Worm (Caenorhabditis elegans) whole organism, young adult: Measurements from ENCODE around the gene C46C11.3.

Experiments
- B0019.2 ChIP-seq: fragments of 200-800 bp; sonication (Bioruptor generic); conservative IDR thresholded peaks from 2 replicates; pipeline ENCODE4 v1.3.6; 2022; ENCODE audit warnings: missing genetic modification reagents, missing genetic modification characterization, missing compliant biosample characterization
- F55B11.4 ChIP-seq: sonication (generic microtip); optimal IDR thresholded peaks from 2 replicates; lab custom pipeline; 2016; ENCODE audit warnings: missing compliant biosample characterization, missing genetic modification characterization, borderline replicate concordance; ENCODE audit not compliant: insufficient read depth
- K12H6.12 ChIP-seq: fragments of 200-800 bp; sonication (Bioruptor generic); optimal IDR thresholded peaks from 2 replicates; lab custom pipeline; 2018; ENCODE audit warnings: mild to moderate bottlenecking, missing genetic modification characterization, missing compliant biosample characterization
- T26A5.8 ChIP-seq: sonication (generic microtip); optimal IDR thresholded peaks from 2 replicates; lab custom pipeline; 2016; ENCODE audit warnings: missing genetic modification characterization, missing compliant biosample characterization
- ZK185.1 ChIP-seq: sonication (generic microtip); optimal IDR thresholded peaks from 2 replicates; lab custom pipeline; 2016; ENCODE audit warnings: mild to moderate bottlenecking, missing genetic modification characterization, missing compliant biosample characterization; ENCODE audit not compliant: poor library complexity, severe bottlenecking
- atf-7 ChIP-seq: sonication (generic microtip); optimal IDR thresholded peaks from 2 replicates; lab custom pipeline; 2017; ENCODE audit warnings: mild to moderate bottlenecking, missing genetic modification characterization, missing compliant biosample characterization
- attf-5 ChIP-seq: fragments of 200-800 bp; sonication (Bioruptor generic); optimal IDR thresholded peaks from 2 replicates; lab custom pipeline; 2018; ENCODE audit warnings: mild to moderate bottlenecking, missing genetic modification characterization, missing compliant biosample characterization
- cebp-1 ChIP-seq, 2 experiments: fragments of 200-800 bp in 1 of 2; sonication (Bioruptor generic) in 1 of 2; sonication (generic microtip) in 1 of 2; IDR thresholded peaks in 1 of 2; optimal IDR thresholded peaks in 1 of 2; 2 replicates each; pipeline versions ENCODE4 v1.3.6 to Lab custom; 2017 to 2022; ENCODE audit warnings: missing compliant biosample characterization in 2 of 2, missing genetic modification characterization in 2 of 2, mild to moderate bottlenecking in 1 of 2, missing genetic modification reagents in 1 of 2, moderate library complexity in 1 of 2
- ceh-27 ChIP-seq: fragments of 200-800 bp; sonication (Bioruptor generic); optimal IDR thresholded peaks from 2 replicates; lab custom pipeline; 2018; ENCODE audit warnings: mild to moderate bottlenecking, missing genetic modification characterization, moderate library complexity, missing compliant biosample characterization
- dox-1 ChIP-seq: fragments of 200-800 bp; sonication (Bioruptor generic); IDR thresholded peaks from 2 replicates; pipeline ENCODE4 v1.3.6; 2022; ENCODE audit warnings: missing genetic modification reagents, missing genetic modification characterization, missing compliant biosample characterization
- dpl-1 ChIP-seq: fragments of 150-350 bp; optimal IDR thresholded peaks from 2 replicates; lab custom pipeline; 2014; ENCODE audit warnings: missing biosample characterization, missing genetic modification reagents, missing genetic modification characterization
- ekl-4 ChIP-seq: fragments of 200-800 bp; sonication (Bioruptor generic); IDR thresholded peaks from 2 replicates; pipeline ENCODE4 v1.3.6; 2022; ENCODE audit warnings: missing genetic modification reagents, missing genetic modification characterization, missing compliant biosample characterization
- him-1 ChIP-seq: sonication (generic microtip); optimal IDR thresholded peaks from 2 replicates; lab custom pipeline; 2016; ENCODE audit warnings: missing genotype, missing genetic modification reagents, missing genetic modification characterization, missing compliant biosample characterization
- hlh-26 ChIP-seq: fragments of 200-800 bp; sonication (Bioruptor generic); conservative IDR thresholded peaks from 2 replicates; pipeline ENCODE4 v1.3.6; 2022; ENCODE audit warnings: missing genetic modification reagents, missing genetic modification characterization, missing compliant biosample characterization
- hmg-20 ChIP-seq: fragments of 200-800 bp; sonication (Bioruptor generic); IDR thresholded peaks from 2 replicates; pipeline ENCODE4 v1.3.6; 2022; ENCODE audit warnings: missing genetic modification reagents, missing genetic modification characterization, missing compliant biosample characterization
- hrde-1 ChIP-seq: sonication (generic microtip); optimal IDR thresholded peaks from 2 replicates; lab custom pipeline; 2016; ENCODE audit warnings: missing genetic modification characterization, mild to moderate bottlenecking, missing compliant biosample characterization, moderate library complexity, missing genotype, missing genetic modification reagents, borderline replicate concordance
- lin-40 ChIP-seq: sonication (generic microtip); optimal IDR thresholded peaks from 2 replicates; lab custom pipeline; 2016; ENCODE audit warnings: missing genetic modification characterization, mild to moderate bottlenecking, missing compliant biosample characterization, missing genotype, missing genetic modification reagents
- madf-3 ChIP-seq: fragments of 200-800 bp; sonication (Bioruptor generic); IDR thresholded peaks from 2 replicates; pipeline ENCODE4 v1.3.6; 2022; ENCODE audit warnings: missing genetic modification reagents, missing genetic modification characterization, missing compliant biosample characterization
- madf-8 ChIP-seq: fragments of 200-800 bp; sonication (Bioruptor generic); conservative IDR thresholded peaks from 2 replicates; pipeline ENCODE4 v1.3.6; 2022; ENCODE audit warnings: missing genetic modification reagents, missing genetic modification characterization, missing compliant biosample characterization
- mcd-1 ChIP-seq: fragments of 200-800 bp; sonication (Bioruptor generic); IDR thresholded peaks from 2 replicates; pipeline ENCODE4 v1.3.6; 2022; ENCODE audit warnings: missing genetic modification reagents, missing genetic modification characterization, missing compliant biosample characterization
- mes-4 ChIP-seq: sonication (generic microtip); optimal IDR thresholded peaks from 2 replicates; lab custom pipeline; 2016; ENCODE audit warnings: missing genotype, missing genetic modification characterization, missing compliant biosample characterization
- nfyb-1 ChIP-seq: fragments of 200-800 bp; sonication (Bioruptor generic); IDR thresholded peaks from 2 replicates; pipeline ENCODE4 v1.3.6; 2022; ENCODE audit warnings: missing genetic modification reagents, missing genetic modification characterization, missing compliant biosample characterization
- nhr-80 ChIP-seq: sonication (generic microtip); optimal IDR thresholded peaks from 2 replicates; lab custom pipeline; 2016; ENCODE audit warnings: missing genetic modification characterization, missing compliant biosample characterization
- nhr-90 ChIP-seq: sonication (generic microtip); optimal IDR thresholded peaks from 2 replicates; lab custom pipeline; 2016; ENCODE audit warnings: missing genotype, mild to moderate bottlenecking, missing genetic modification characterization, missing compliant biosample characterization
- pha-4 ChIP-seq: fragments of 150-350 bp; sonication (generic microtip); optimal IDR thresholded peaks from 2 replicates; lab custom pipeline; 2014; ENCODE audit warnings: missing biosample characterization, missing genetic modification reagents, missing genetic modification characterization
- sdz-38 ChIP-seq: sonication (generic microtip); optimal IDR thresholded peaks from 2 replicates; lab custom pipeline; 2016; ENCODE audit warnings: missing genotype, missing genetic modification characterization, missing compliant biosample characterization
- snpc-1.3 ChIP-seq: sonication (generic microtip); optimal IDR thresholded peaks from 2 replicates; lab custom pipeline; 2017; ENCODE audit warnings: missing genetic modification characterization, mild to moderate bottlenecking, missing compliant biosample characterization, antibody characterized with exemption, moderate library complexity, missing genotype, missing genetic modification reagents; ENCODE audit not compliant: insufficient read depth
- unc-130 ChIP-seq: sonication (generic microtip); optimal IDR thresholded peaks from 2 replicates; lab custom pipeline; 2016; ENCODE audit warnings: missing genetic modification reagents, missing genetic modification characterization, missing compliant biosample characterization
- unc-62 ChIP-seq: fragments of 150-350 bp; optimal IDR thresholded peaks from 2 replicates; lab custom pipeline; 2014; ENCODE audit warnings: missing biosample characterization, missing genetic modification reagents, missing genetic modification characterization
- zfh-2 ChIP-seq: fragments of 200-800 bp; sonication (Bioruptor generic); conservative IDR thresholded peaks from 2 replicates; pipeline ENCODE4 v1.3.6; 2022; ENCODE audit warnings: missing genetic modification reagents, missing genetic modification characterization, missing compliant biosample characterization
- ztf-26 ChIP-seq: sonication (generic microtip); optimal IDR thresholded peaks from 2 replicates; lab custom pipeline; 2017; ENCODE audit warnings: missing genetic modification characterization, missing compliant biosample characterization
- ztf-3 ChIP-seq: fragments of 200-800 bp; sonication (Bioruptor generic); optimal IDR thresholded peaks from 2 replicates; lab custom pipeline; 2018; ENCODE audit warnings: mild to moderate bottlenecking, missing genetic modification characterization, missing compliant biosample characterization

The C46C11.3 gene

DNA sequence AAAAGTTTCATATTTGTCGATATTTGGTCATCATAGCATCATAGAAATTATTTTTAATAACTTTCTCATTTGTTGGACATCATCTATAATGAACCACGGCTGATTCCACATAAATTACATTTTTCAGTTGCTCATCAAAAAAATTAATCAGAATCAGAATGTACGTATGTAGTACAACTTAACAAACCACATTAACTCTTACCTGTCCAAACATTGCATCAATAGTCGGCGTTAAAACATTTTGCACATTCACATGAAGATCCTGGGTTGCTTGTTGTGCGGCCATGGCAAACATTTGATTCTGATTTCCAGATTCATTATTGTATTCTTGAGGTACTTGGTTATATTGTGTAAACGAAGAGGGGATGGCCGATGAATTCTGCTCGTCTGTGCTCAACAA is 36.2 kb downstream of the C46C11.3 start:
- no peak for TF ChIP-seq ztf-3 (GFP tag; lab: Kevin White, UChicago)
- no peak for TF ChIP-seq him-1 (tag; lab: Kevin White, UChicago)
- no peak for TF ChIP-seq zfh-2 (GFP tag; lab: Robert Waterston, UW)
- TF ChIP-seq mcd-1 (GFP tag; lab: Robert Waterston, UW), result no peak
- no peak for TF ChIP-seq dpl-1 (GFP tag; lab: Kevin White, UChicago)

- TF ChIP-seq hrde-1 (tag; lab: Kevin White, UChicago) (no peak), nhr-80 (tag; lab: Kevin White, UChicago) (peak; percentile 57), dox-1 (GFP tag; lab: Robert Waterston, UW) (0 out of 2 replicates have a peak, but pooled peaks have one; percentile 24), madf-8 (no peak), snpc-1.3 (tag; lab: Kevin White, UChicago) (no peak), F55B11.4 (tag; lab: Kevin White, UChicago) (no peak), hlh-26 (GFP tag; lab: Robert Waterston, UW) (no peak)
These were observed 36.6 kb downstream of the C46C11.3 start for ce11 chrX:4658706-4659105.

DNA sequence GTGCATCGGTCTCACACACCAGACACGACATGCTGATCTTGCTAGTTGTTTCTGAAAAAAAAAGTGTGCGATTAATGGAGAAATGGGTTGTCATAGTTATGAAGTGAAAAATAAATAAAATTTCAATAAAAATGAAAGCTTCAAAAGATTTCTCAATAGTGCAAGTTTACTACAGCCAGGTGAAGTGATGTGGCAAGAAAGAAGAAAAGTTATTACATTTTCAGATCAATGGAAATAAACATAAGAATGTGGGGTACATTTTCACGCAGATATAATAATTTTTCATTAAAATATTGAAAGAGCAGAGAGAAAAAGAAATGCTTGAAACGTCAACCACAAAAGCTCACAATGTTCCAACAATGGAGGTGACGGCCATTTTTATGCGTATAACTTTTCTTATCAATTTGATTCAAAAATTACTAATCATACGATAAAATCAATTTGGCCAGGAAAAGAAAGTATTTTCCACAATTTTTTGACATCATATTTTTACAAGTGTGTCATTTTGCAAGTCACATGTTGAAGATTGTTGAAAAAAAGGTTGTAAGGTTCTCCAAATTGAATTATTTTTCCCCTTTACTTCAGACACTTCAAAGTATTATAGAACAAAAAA is 38.2 kb downstream of the C46C11.3 start, which contains the start of gene nhr-45:
Gene nhr-45, minus strand, starts transcription at position 51 of the 613 bp plus-strand sequence.
- TF ChIP-seq hmg-20 (GFP tag; lab: Robert Waterston, UW) (no peak), T26A5.8 (tag; lab: Kevin White, UChicago) (no peak), hrde-1 (tag; lab: Kevin White, UChicago) (no peak), nhr-80 (tag; lab: Kevin White, UChicago) (peak; percentile 55), B0019.2 (GFP tag; lab: Robert Waterston, UW) (no peak), unc-130 (GFP tag; lab: Kevin White, UChicago) (no peak), madf-3 (GFP tag; lab: Robert Waterston, UW) (no peak)
- TF ChIP-seq, all 124 proteins: peak for 1

DNA sequence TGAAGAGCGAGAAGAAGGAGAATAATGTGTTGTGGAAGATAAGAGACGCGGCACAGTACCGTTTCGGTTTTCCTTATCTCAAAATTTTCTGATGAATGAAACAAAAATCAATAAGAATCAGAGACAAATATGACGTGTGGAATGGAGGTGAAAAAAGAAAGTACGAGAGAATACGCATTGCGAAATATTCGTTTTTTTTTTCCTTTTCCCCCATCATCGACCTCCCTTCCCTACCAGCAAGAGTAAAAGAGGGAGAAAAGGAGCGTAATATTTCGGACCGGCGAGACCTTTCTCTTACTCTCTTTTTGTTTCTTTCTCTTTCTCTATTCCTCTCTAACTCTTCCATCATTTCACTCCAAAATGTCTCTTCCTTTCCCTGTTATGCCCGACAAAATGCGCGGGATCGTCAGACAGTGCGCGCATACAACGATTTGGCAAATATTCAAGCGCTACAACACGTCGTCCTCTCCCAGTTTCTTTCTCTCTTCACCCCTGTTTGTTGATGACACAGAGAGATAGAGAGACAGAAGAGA is 40.2 kb downstream of the C46C11.3 start:
- TF ChIP-seq madf-8, result no peak
- no peak for TF ChIP-seq snpc-1.3 (tag; lab: Kevin White, UChicago)
- no peak for TF ChIP-seq nhr-90 (tag; lab: Kevin White, UChicago)
- peak; percentile 53 for TF ChIP-seq lin-40 (tag; lab: Kevin White, UChicago)
- peak; percentile 47; the same call in 1 of the 2 replicates for TF ChIP-seq dox-1 (GFP tag; lab: Robert Waterston, UW)
- TF ChIP-seq atf-7 (tag; lab: Kevin White, UChicago), result peak; percentile 64
- 0 out of 2 replicates have a peak, but pooled peaks have one; percentile 38 for TF ChIP-seq ekl-4 (GFP tag; lab: Robert Waterston, UW)
- TF ChIP-seq cebp-1 (GFP tag; IDR thresholded peaks at IDR 0.05; lab: Robert Waterston, UW), result peak; percentile 96
- peak; percentile 98 for TF ChIP-seq cebp-1 (tag; optimal IDR thresholded peaks at IDR 0.05; lab: Kevin White, UChicago)
- TF ChIP-seq mes-4 (tag; lab: Kevin White, UChicago), result no peak
- TF ChIP-seq K12H6.12 (tag; lab: Kevin White, UChicago), result peak; percentile 30
- no peak for TF ChIP-seq pha-4 (tag; lab: Kevin White, UChicago)
- no peak for TF ChIP-seq sdz-38 (tag; lab: Kevin White, UChicago)
- peak; percentile 48 for TF ChIP-seq attf-5 (GFP tag; lab: Kevin White, UChicago)
- TF ChIP-seq ztf-26 (tag; lab: Kevin White, UChicago), result peak; percentile 39
- no peak for TF ChIP-seq madf-3 (GFP tag; lab: Robert Waterston, UW)
- TF ChIP-seq ceh-27 (GFP tag; lab: Kevin White, UChicago), result peak; percentile 45
- peak; percentile 35 for TF ChIP-seq ZK185.1 (tag; lab: Kevin White, UChicago)
- peak; percentile 60; the same call in 1 of the 2 replicates for TF ChIP-seq nfyb-1 (GFP tag; lab: Robert Waterston, UW)
- TF ChIP-seq nhr-80 (tag; lab: Kevin White, UChicago), result peak; percentile 91
- TF ChIP-seq unc-62 (GFP tag; lab: Kevin White, UChicago), result peak; percentile 22
